Worm (Caenorhabditis elegans) whole organism, mixed stage, embryonic: Measurements from ENCODE around the gene F47B8.3.

Experiments used
- bed-3 ChIP-seq: fragments of 200-800 bp; sonication (Bioruptor generic); optimal IDR thresholded peaks from 3 replicates; lab custom pipeline; 2018; ENCODE audit warnings: mild to moderate bottlenecking, missing genetic modification characterization, moderate library complexity, missing compliant biosample characterization
- blmp-1 ChIP-seq: fragments of 150-350 bp; optimal IDR thresholded peaks from 2 replicates; lab custom pipeline; 2014; ENCODE audit warnings: missing biosample characterization, missing genetic modification characterization
- ceh-39 ChIP-seq: fragments of 150-350 bp; optimal IDR thresholded peaks from 2 replicates; lab custom pipeline; 2014; ENCODE audit warnings: missing biosample characterization, missing genetic modification characterization
- ceh-43 ChIP-seq: fragments of 200-800 bp; sonication (Bioruptor generic); optimal IDR thresholded peaks from 2 replicates; lab custom pipeline; 2018; ENCODE audit warnings: mild to moderate bottlenecking, missing genetic modification characterization, moderate library complexity, missing compliant biosample characterization
- ces-1 ChIP-seq: fragments of 150-350 bp; optimal IDR thresholded peaks from 2 replicates; lab custom pipeline; 2014; ENCODE audit warnings: missing biosample characterization, missing genetic modification reagents, missing genetic modification characterization
- elt-3 ChIP-seq: fragments of 150-350 bp; optimal IDR thresholded peaks from 2 replicates; lab custom pipeline; 2014; ENCODE audit warnings: missing biosample characterization, missing genetic modification characterization
- flh-1 ChIP-seq: fragments of 200-800 bp; sonication (Bioruptor generic); optimal IDR thresholded peaks from 2 replicates; lab custom pipeline; 2018; ENCODE audit warnings: mild to moderate bottlenecking, missing genetic modification characterization, moderate library complexity, missing compliant biosample characterization
- lin-13 ChIP-seq: fragments of 150-350 bp; optimal IDR thresholded peaks from 2 replicates; lab custom pipeline; 2014; ENCODE audit warnings: missing biosample characterization, missing genetic modification characterization
- lsy-2 ChIP-seq: fragments of 150-350 bp; optimal IDR thresholded peaks from 2 replicates; lab custom pipeline; 2014; ENCODE audit warnings: missing biosample characterization, missing genetic modification characterization
- nhr-237 ChIP-seq: fragments of 150-350 bp; optimal IDR thresholded peaks from 2 replicates; lab custom pipeline; 2014; ENCODE audit warnings: missing biosample characterization, missing genetic modification characterization
- nhr-76 ChIP-seq: sonication (generic microtip); optimal IDR thresholded peaks from 2 replicates; lab custom pipeline; 2017; ENCODE audit warnings: missing biosample characterization, missing genetic modification characterization
- pha-4 ChIP-seq: fragments of 150-350 bp; optimal IDR thresholded peaks from 2 replicates; lab custom pipeline; 2018; ENCODE audit warnings: missing biosample characterization, missing genetic modification reagents, missing genetic modification characterization
- snpc-4 ChIP-seq: fragments of 150-350 bp; optimal IDR thresholded peaks from 2 replicates; lab custom pipeline; 2014; ENCODE audit warnings: missing biosample characterization, missing genetic modification characterization

DNA sequence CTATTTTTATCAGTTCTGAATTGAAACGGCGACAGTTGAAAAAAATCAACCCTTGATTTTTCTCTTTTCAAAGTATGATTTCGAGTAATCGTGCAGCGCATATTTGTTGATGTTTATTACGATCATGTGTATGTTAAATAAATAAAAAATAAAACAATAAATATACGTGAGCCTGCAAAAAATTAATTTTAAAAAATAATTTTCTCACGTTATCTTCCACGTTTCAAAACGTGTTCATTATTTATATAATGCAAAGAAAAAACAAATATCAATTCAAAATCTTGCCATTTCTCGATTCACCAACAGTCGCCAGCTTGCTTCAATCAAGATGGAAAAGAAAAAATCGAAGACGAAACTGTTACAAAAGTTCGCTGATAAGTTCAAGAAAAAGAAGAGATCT lies 39.6 kb downstream of the F47B8.3 start, which contains the start of gene F40G12.10:
- TF ChIP-seq pha-4 (no peak), ceh-39 (no peak), lin-13 (tag; lab: Kevin White, UChicago) (no peak), bed-3 (GFP tag; lab: Kevin White, UChicago) (no peak), nhr-76 (tag; lab: Kevin White, UChicago) (no peak), snpc-4 (no peak), flh-1 (GFP tag; lab: Kevin White, UChicago) (no peak), ceh-43 (no peak), lsy-2 (no peak), elt-3 (tag; lab: Kevin White, UChicago) (no peak), nhr-237 (tag; lab: Kevin White, UChicago) (no peak), ces-1 (GFP tag; lab: Kevin White, UChicago) (no peak), blmp-1 (tag; lab: Kevin White, UChicago) (no peak)
